Fruit fly (Drosophila melanogaster): Measurements from ENCODE around the gene Ten-m.

DNA sequence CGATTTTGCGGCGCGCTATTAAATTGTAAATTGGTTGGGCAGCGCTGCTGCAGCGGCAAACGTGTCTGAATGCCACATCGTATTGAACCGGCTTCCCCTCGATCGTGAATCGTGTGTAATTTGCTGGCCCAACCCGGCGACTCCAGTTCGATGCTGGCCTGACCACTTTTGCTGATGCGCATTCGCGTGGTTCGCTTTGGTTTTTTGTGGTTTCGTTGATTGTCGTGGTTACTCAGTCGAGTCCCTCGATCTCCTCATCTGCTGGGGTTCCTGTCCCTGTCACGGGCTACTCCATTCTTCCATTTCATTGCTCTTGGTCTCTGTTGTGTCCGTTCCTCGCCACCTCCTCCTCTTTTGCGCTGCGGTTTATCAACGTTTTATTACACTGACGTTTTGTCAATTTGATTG, 18.6 kb downstream of the Ten-m start:
- TF ChIP-seq CG9948 (tag; optimal IDR thresholded peaks at IDR 0.05): no peak
- TF ChIP-seq fd96Ca (GFP tag; IDR thresholded peaks at IDR 0.05): no peak
- TF ChIP-seq CG14655 (GFP tag; optimal IDR thresholded peaks at IDR 0.05): no peak
